Fruit fly (Drosophila melanogaster): Measurements from ENCODE around the gene sls.

sls gene

DNA sequence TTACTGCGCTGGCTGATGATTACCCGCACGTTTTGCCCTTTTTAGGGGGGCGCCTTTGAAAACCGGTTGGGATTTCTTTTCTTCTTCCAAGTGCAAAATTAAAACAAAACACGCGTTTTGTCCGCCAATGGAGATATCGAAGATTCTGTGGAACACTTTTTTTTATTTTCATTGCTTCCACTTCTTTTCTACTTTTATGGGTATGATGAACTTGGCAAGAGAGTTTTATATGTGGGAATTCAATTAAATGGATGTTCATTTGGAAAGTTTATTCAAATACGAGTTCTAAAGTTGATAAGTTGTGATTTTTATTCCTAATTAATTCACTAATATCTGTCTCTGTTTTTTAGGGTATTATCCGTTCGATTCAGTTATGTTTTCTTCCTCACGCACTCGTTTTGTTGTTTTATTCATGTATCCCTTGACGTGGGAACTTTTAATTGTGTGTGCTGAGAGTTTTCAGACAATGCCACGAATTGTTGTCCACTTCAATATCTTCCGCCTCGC lies 48.7 kb upstream of the sls start (continued):
- TF ChIP-seq D (optimal IDR thresholded peaks at IDR 0.05): no peak
- peak; percentile 64 for TF ChIP-seq D (GFP tag; optimal IDR thresholded peaks at IDR 0.05)
- TF ChIP-seq zf30C (GFP tag; optimal IDR thresholded peaks at IDR 0.05): no peak
- no peak for TF ChIP-seq Fer3 (tag; optimal IDR thresholded peaks at IDR 0.05)
- no peak for TF ChIP-seq sima (GFP tag; optimal IDR thresholded peaks at IDR 0.05)
- peak; percentile 82 for TF ChIP-seq Ets65A (GFP tag)
- no peak for TF ChIP-seq ara (GFP tag; IDR thresholded peaks at IDR 0.05)
- TF ChIP-seq trh (GFP tag; optimal IDR thresholded peaks at IDR 0.05): no peak
- no peak for TF ChIP-seq prd (optimal IDR thresholded peaks at IDR 0.05)
- peak; percentile 67; the same call in 2 of the 3 replicates for TF ChIP-seq prd (GFP tag; IDR thresholded peaks at IDR 0.05)
- TF ChIP-seq C15 (GFP tag; IDR thresholded peaks at IDR 0.05): no peak
- no peak for TF ChIP-seq CG10959 (GFP tag; IDR thresholded peaks at IDR 0.05)
- TF ChIP-seq CG31365 (tag; optimal IDR thresholded peaks at IDR 0.05): no peak
- peak; percentile 69 for TF ChIP-seq Drgx (GFP tag; IDR thresholded peaks at IDR 0.05)
- no peak for TF ChIP-seq Trl (optimal IDR thresholded peaks at IDR 0.05)
- peak; percentile 11 for TF ChIP-seq Trl (GFP tag; optimal IDR thresholded peaks at IDR 0.05)
- TF ChIP-seq ro (GFP tag; IDR thresholded peaks at IDR 0.05): no peak
- peak; percentile 11 for TF ChIP-seq CG6654 (GFP tag; optimal IDR thresholded peaks at IDR 0.05)
- no peak for TF ChIP-seq CG11093 (GFP tag; IDR thresholded peaks at IDR 0.05)
- TF ChIP-seq ab (GFP tag; optimal IDR thresholded peaks at IDR 0.05): no peak
- TF ChIP-seq H15 (GFP tag; IDR thresholded peaks at IDR 0.05): peak; percentile 62; the same call in 2 of the 3 replicates
- no peak for TF ChIP-seq CG9817 (tag; optimal IDR thresholded peaks at IDR 0.05)
- peak; percentile 39 for TF ChIP-seq Spps (tag; optimal IDR thresholded peaks at IDR 0.05)
- no peak for TF ChIP-seq CG43689 (GFP tag; IDR thresholded peaks at IDR 0.05)
- 0 out of 2 replicates have a peak, but pooled peaks have one; percentile 49 for TF ChIP-seq ssp (GFP tag; IDR thresholded peaks at IDR 0.05)
- peak; percentile 49 for TF ChIP-seq Oli (tag; optimal IDR thresholded peaks at IDR 0.05)
- TF ChIP-seq NC2α (GFP tag; optimal IDR thresholded peaks at IDR 0.05): no peak
- TF ChIP-seq eve (GFP tag; optimal IDR thresholded peaks at IDR 0.05): no peak
- peak; percentile 61 for TF ChIP-seq E2f1 (GFP tag; IDR thresholded peaks at IDR 0.05)
- TF ChIP-seq crc (GFP tag; optimal IDR thresholded peaks at IDR 0.05): peak; percentile 13
- no peak for TF ChIP-seq dati (GFP tag; IDR thresholded peaks at IDR 0.05)
- no peak for TF ChIP-seq CG12219 (GFP tag; optimal IDR thresholded peaks at IDR 0.05)
- TF ChIP-seq Deaf1 (tag; optimal IDR thresholded peaks at IDR 0.05): no peak
- peak; percentile 10 for TF ChIP-seq sqz (GFP tag; optimal IDR thresholded peaks at IDR 0.05)
- TF ChIP-seq CG9727 (GFP tag; optimal IDR thresholded peaks at IDR 0.05): no peak

DNA sequence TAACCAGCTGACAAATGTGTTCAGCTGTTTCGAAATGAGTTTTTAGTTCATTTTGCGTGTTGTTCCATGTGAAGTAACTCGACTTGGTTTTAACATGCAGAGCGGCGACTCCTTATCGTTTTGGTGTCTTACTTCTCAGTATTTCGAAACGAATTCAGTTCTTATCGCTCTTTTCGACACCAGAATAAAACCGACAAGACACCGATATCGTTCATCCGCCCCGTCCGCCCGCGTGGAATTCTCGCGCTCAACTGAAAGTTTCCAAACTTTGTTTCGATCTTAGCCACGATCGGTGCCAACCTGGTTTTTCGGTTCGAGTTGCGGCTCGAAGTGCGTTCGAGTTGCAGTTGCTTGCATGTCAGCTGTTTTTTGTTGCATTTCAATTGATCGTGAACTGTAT lies 48.2 kb upstream of the sls start, which contains the start of gene CG15822:
Gene CG15822, minus strand, starts transcription at position 256 of the 400 bp plus-strand sequence.
- TF ChIP-seq BEAF-32 (GFP tag; optimal IDR thresholded peaks at IDR 0.05) (no peak), CG4820 (GFP tag; optimal IDR thresholded peaks at IDR 0.05) (no peak), Lim3 (GFP tag; IDR thresholded peaks at IDR 0.05) (no peak), chinmo (GFP tag; IDR thresholded peaks at IDR 0.05; ENCODE audit: partially characterized antibody) (peak; percentile 71; the same call in 1 of the 4 replicates), Dad (GFP tag; optimal IDR thresholded peaks at IDR 0.05) (no peak), CG3407 (GFP tag; optimal IDR thresholded peaks at IDR 0.05) (no peak), fru (optimal IDR thresholded peaks at IDR 0.05) (no peak), cato (GFP tag; optimal IDR thresholded peaks at IDR 0.05; ENCODE audit: borderline replicate concordance) (no peak), CG12299 (tag; optimal IDR thresholded peaks at IDR 0.05) (no peak), ac (GFP tag; optimal IDR thresholded peaks at IDR 0.05) (no peak), wek (GFP tag; optimal IDR thresholded peaks at IDR 0.05) (no peak), amos (GFP tag; IDR thresholded peaks at IDR 0.05; ENCODE audit: partially characterized antibody) (no peak), grn (GFP tag; optimal IDR thresholded peaks at IDR 0.05) (peak; percentile 96), Med (GFP tag) (peak; percentile 63), tio (GFP tag; optimal IDR thresholded peaks at IDR 0.05) (no peak), sd (tag; optimal IDR thresholded peaks at IDR 0.05) (peak; percentile 54), unc-4 (GFP tag; IDR thresholded peaks at IDR 0.05; ENCODE audit: partially characterized antibody) (no peak), Side (GFP tag; optimal IDR thresholded peaks at IDR 0.05) (no peak), salm (tag; optimal IDR thresholded peaks at IDR 0.05) (no peak), mld (GFP tag; IDR thresholded peaks at IDR 0.05; ENCODE audit: partially characterized antibody) (no peak)
